Worm (Caenorhabditis elegans): ENCODE measurements around the gene hecd-1.

The hecd-1 gene

DNA sequence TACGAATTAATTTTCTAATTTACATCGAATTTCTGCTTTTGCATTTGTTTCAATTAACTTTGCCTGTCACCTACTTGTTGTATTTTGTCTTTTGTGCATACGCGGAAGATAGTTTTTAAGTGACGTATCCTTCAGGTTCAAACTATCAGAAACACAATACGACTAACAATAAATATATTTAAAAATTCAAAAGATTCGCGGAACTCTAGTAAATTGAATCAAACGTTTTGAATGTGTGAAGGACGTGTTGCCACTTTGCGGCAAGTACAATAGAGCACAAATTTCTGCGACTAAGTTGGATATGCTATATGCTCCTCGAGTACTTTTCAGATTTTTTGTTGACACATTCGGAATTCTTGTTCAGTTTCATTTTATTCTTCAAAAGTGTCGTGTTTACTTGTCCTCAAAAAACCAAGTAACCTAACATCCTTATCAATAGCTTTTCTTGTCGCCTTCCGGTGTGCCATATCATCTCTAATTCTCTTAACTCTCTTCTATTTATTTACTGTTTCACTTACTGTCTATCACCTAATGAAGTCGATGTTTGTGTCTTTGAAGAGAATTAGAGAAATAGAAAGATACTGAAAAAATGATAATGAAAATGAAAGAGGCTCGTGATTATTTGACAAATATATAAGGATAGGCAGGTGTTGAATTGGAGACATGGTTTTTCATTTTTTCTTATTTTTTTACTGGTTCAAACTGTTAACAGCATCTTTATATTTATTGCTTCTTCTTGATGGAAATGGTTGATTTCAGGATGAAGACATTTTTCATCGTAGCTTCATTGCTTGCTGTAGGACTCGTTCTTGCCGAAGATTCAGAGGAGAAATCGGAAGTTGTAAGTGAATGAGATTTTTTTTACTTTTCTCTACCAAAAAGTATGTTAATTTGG, 44.3 kb upstream of the hecd-1 start, which contains the start of gene srlf-7 (continued):
- TF ChIP-seq nhr-41 (GFP tag; IDR thresholded peaks at IDR 0.05), result peak; percentile 68; the same call in 1 of the 2 replicates
- no peak for TF ChIP-seq ZK337.2 (GFP tag; IDR thresholded peaks at IDR 0.05)
- peak; percentile 96 for TF ChIP-seq aha-1 (tag)
- peak in 1 of 2 experiments; percentile 48 for TF ChIP-seq lsy-2 (tag; optimal IDR thresholded peaks at IDR 0.05)
- peak; percentile 87 for TF ChIP-seq nhr-10 (tag; optimal IDR thresholded peaks at IDR 0.05)
- TF ChIP-seq spr-3 (GFP tag; optimal IDR thresholded peaks at IDR 0.05), result no peak
- TF ChIP-seq Y5F2A.4 (GFP tag; optimal IDR thresholded peaks at IDR 0.05), result no peak
- peak; percentile 95 for TF ChIP-seq nhr-77 (tag; optimal IDR thresholded peaks at IDR 0.05)

DNA sequence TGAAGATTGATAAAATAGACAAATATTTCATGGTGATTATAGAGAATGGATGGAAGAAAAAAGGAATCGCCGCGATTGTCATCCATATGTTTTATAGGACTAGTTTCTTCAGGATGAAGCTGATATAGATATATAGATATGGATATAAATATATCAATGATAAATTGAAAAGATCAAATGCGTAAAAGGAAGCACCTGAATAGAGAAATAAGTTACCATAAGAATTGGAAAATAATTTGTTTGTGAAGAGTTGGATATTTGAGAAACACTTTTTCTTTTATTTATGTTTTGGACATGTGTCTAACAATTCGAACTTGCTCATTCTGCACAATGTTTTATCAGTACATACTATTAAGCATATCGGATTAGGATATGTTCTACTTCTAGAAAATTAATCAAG, 43.5 kb upstream of the hecd-1 start, which contains the start of gene C42D4.13:
TSS of gene C42D4.13 (minus strand) at position 101 of the 400 bp plus-strand sequence.
- TF ChIP-seq nhr-25 (tag; optimal IDR thresholded peaks at IDR 0.05; ENCODE audit: borderline replicate concordance, insufficient read depth) (no peak), zag-1 (tag; optimal IDR thresholded peaks at IDR 0.05) (no peak), skn-1 (tag; optimal IDR thresholded peaks at IDR 0.05) (no peak), zip-2 (tag; optimal IDR thresholded peaks at IDR 0.05) (no peak), spr-3 (GFP tag; optimal IDR thresholded peaks at IDR 0.05) (no peak), snpc-4 (tag; optimal IDR thresholded peaks at IDR 0.05) (no peak), ceh-28 (tag; optimal IDR thresholded peaks at IDR 0.05) (no peak), daf-19 (GFP tag; conservative IDR thresholded peaks at IDR 0.05) (no peak), daf-16 (GFP tag; optimal IDR thresholded peaks at IDR 0.05) (no peak), daf-16 (tag; optimal IDR thresholded peaks at IDR 0.05) (no peak), F26F4.8 (GFP tag; conservative IDR thresholded peaks at IDR 0.05) (no peak), sdz-12 (GFP tag; optimal IDR thresholded peaks at IDR 0.05) (no peak), zfp-2 (tag; optimal IDR thresholded peaks at IDR 0.05) (no peak), egl-27 (tag; optimal IDR thresholded peaks at IDR 0.05) (no peak), snpc-1.2 (GFP tag; IDR thresholded peaks at IDR 0.05) (no peak)

DNA sequence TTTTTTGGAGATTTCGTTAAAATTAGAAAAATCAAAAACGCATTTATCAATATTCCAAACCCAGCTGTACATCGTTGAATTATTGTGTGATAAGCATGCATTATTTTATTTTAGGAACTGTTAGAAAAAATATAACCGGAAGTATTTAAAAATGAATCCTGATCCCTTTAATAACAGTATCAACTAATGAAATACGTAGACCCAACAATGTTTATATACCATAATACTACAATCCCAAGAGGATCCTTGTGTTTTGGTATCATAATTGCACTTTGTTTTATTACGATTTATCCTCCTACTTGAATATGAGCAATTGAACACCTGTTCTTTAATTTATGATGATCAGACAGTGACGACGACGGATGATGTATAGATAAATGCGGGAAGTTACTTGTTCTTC, 42.2 kb upstream of the hecd-1 start, which contains the start of gene str-249:
TSS of gene str-249 (minus strand) at position 101 of the 400 bp plus-strand sequence.
- TF ChIP-seq lir-3 (tag; optimal IDR thresholded peaks at IDR 0.05) (no peak), dpl-1 (GFP tag; optimal IDR thresholded peaks at IDR 0.05) (no peak), zip-2 (tag; optimal IDR thresholded peaks at IDR 0.05) (no peak), nhr-10 (tag; optimal IDR thresholded peaks at IDR 0.05) (no peak), Y105C5A.15 (GFP tag; IDR thresholded peaks at IDR 0.05) (no peak), zfp-3 (GFP tag; conservative IDR thresholded peaks at IDR 0.05) (no peak), tra-1 (GFP tag; IDR thresholded peaks at IDR 0.05) (no peak), Y75B8A.6 (GFP tag; IDR thresholded peaks at IDR 0.05) (no peak), saeg-2 (GFP tag; IDR thresholded peaks at IDR 0.05) (no peak), ces-1 (GFP tag; optimal IDR thresholded peaks at IDR 0.05) (no peak), lin-1 (GFP tag; IDR thresholded peaks at IDR 0.05) (no peak), F49E8.2 (tag; optimal IDR thresholded peaks at IDR 0.05; ENCODE audit: borderline replicate concordance) (no peak), php-3 (GFP tag; IDR thresholded peaks at IDR 0.05) (no peak), spr-1 (tag; optimal IDR thresholded peaks at IDR 0.05) (no peak), nhr-102 (tag; optimal IDR thresholded peaks at IDR 0.05) (no peak), ceh-28 (tag; optimal IDR thresholded peaks at IDR 0.05) (no peak), nhr-41 (GFP tag; IDR thresholded peaks at IDR 0.05) (no peak), nhr-77 (tag; optimal IDR thresholded peaks at IDR 0.05) (no peak)

- TF ChIP-seq hlh-30 (tag; optimal IDR thresholded peaks at IDR 0.05; ENCODE audit: insufficient read depth) (no peak), nhr-42 (GFP tag; IDR thresholded peaks at IDR 0.05) (no peak), mxl-3 (GFP tag; optimal IDR thresholded peaks at IDR 0.05) (no peak), Y75B8A.6 (GFP tag; IDR thresholded peaks at IDR 0.05) (no peak), ztf-7 (tag; optimal IDR thresholded peaks at IDR 0.05) (no peak), ztf-11 (tag; optimal IDR thresholded peaks at IDR 0.05) (no peak)
Measured at ce11 chrIV:7184597-7184996, 40.1 kb upstream of the hecd-1 start, which contains the start of gene clec-179. clec-179 (minus strand) TSS chrIV:7184697.
